Worm (Caenorhabditis elegans): ENCODE measurements around the gene F55C9.11.

F55C9.11 gene

DNA sequence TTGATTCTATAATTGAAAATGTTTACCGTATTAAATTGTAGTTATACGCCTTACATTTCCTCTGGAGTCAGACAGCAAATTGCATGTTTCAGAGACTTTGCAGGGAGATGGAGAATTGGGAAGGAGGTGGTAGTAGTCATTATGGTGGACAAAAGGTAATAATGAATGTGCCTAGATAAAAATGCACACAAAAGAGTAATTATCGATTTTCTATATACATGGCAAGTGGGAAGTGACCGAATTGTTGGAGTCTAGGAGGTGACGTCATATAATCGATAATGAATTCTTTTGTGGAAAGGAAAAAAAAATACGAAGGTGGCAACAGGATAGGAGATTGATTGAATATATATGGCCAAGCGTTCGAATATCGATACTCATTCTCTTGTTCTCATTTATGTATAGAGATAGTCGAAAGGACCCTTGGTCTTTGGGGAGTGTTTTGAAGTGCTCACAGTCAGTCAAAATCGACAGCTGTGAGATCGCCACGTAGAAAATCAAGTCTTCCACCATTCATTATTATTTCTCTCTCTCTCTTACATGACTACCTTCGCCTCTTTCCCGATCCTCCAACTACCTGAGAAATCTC is 5.8 kb downstream of the F55C9.11 start, which contains the start of the genes fbxb-63 and fbxb-61:
Gene fbxb-63 (minus strand): TSS at position 142 of the 586 bp plus-strand sequence.
Gene fbxb-61 (plus strand): TSS at position 536 of the 586 bp plus-strand sequence.
- TF ChIP-seq ceh-16 (tag; optimal IDR thresholded peaks at IDR 0.05) = no peak
- no peak for TF ChIP-seq nhr-11 (tag; optimal IDR thresholded peaks at IDR 0.05)
- TF ChIP-seq fos-1 (tag; optimal IDR thresholded peaks at IDR 0.05) = no peak
- no peak for TF ChIP-seq lsy-12 (tag; optimal IDR thresholded peaks at IDR 0.05)
- TF ChIP-seq nhr-25 (tag; optimal IDR thresholded peaks at IDR 0.05) = no peak
- TF ChIP-seq mml-1 (tag; optimal IDR thresholded peaks at IDR 0.05) = no peak
- no peak for TF ChIP-seq nhr-76 (tag; optimal IDR thresholded peaks at IDR 0.05)
- TF ChIP-seq nhr-237 (tag; optimal IDR thresholded peaks at IDR 0.05) = no peak
- TF ChIP-seq fkh-2 (tag; optimal IDR thresholded peaks at IDR 0.05) = no peak
- TF ChIP-seq lin-39 (tag; optimal IDR thresholded peaks at IDR 0.05) = no peak
- TF ChIP-seq ZK546.5 (tag; optimal IDR thresholded peaks at IDR 0.05) = no peak
- TF ChIP-seq nfya-1 (tag; optimal IDR thresholded peaks at IDR 0.05; ENCODE audit: insufficient read depth) = no peak
- TF ChIP-seq elt-2 (tag; optimal IDR thresholded peaks at IDR 0.05) = no peak
- TF ChIP-seq pha-4 (tag; optimal IDR thresholded peaks at IDR 0.05) = no peak
- no peak for TF ChIP-seq elt-1 (tag; optimal IDR thresholded peaks at IDR 0.05)
- TF ChIP-seq ama-1 (optimal IDR thresholded peaks at IDR 0.05) = no peak
- TF ChIP-seq pqm-1 (tag; optimal IDR thresholded peaks at IDR 0.05) = no peak

DNA sequence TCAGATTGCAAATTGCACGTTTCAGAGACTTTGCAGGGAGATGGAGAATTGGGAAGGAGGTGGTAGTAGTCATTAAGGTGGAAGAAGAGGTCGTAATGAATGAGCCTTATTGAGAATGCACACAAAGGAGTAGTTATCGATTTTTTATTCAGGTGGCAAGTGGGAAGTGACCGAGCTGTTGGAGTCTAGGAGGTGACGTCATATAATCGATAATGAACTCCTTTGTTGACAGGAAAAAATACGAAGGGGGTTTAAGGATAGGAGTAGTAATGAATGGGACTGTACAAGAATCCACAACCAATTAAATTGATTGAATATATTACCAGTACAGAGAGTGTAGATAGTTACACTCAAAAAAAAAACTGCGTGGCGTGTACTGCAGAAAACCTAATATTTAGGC is 7.6 kb downstream of the F55C9.11 start, which contains the start of gene fbxb-62:
Gene fbxb-62 (minus strand): TSS at position 101 of the 400 bp plus-strand sequence.
- TF ChIP-seq nhr-76 (tag; optimal IDR thresholded peaks at IDR 0.05) (no peak), daf-12 (tag; optimal IDR thresholded peaks at IDR 0.05) (no peak), fkh-2 (tag; optimal IDR thresholded peaks at IDR 0.05) (no peak), ama-1 (optimal IDR thresholded peaks at IDR 0.05) (no peak), ceh-28 (tag; optimal IDR thresholded peaks at IDR 0.05) (no peak), mdl-1 (tag; optimal IDR thresholded peaks at IDR 0.05) (no peak), unc-39 (tag; optimal IDR thresholded peaks at IDR 0.05) (no peak), nhr-67 (tag; optimal IDR thresholded peaks at IDR 0.05) (no peak), ztf-4 (tag; optimal IDR thresholded peaks at IDR 0.05) (no peak)

DNA sequence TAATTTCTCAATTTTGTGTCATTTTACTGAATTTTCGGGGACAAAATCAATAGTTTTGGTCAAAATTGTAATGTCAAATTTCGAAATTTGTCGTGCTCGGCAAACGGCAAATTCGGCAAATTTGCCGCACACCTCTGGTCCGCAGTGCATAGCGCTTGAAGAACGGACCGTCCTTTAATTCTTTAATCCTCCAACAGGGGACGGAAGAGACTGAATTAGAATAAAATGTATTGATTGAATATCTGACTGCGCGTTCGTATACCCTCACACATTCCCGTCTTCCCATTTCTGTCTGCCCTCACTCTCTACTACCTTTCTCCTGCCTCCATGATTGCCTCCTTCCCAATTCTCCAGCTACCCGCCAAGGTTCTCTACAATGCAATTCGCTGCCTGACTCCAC is 10.2 kb downstream of the F55C9.11 start, which contains the start of gene F55C9.14:
Gene F55C9.14 (plus strand): TSS at position 301 of the 400 bp plus-strand sequence.
- no peak for TF ChIP-seq eor-1 (tag; optimal IDR thresholded peaks at IDR 0.05)
- TF ChIP-seq nhr-77 (tag; optimal IDR thresholded peaks at IDR 0.05) = no peak
- TF ChIP-seq lin-15B (tag; optimal IDR thresholded peaks at IDR 0.05) = no peak
- no peak for TF ChIP-seq fkh-10 (GFP tag; optimal IDR thresholded peaks at IDR 0.05)
- TF ChIP-seq nfya-1 (tag; optimal IDR thresholded peaks at IDR 0.05; ENCODE audit: insufficient read depth) = no peak
- TF ChIP-seq sea-2 (GFP tag; optimal IDR thresholded peaks at IDR 0.05) = no peak
- no peak for TF ChIP-seq ceh-28 (tag; optimal IDR thresholded peaks at IDR 0.05)

DNA sequence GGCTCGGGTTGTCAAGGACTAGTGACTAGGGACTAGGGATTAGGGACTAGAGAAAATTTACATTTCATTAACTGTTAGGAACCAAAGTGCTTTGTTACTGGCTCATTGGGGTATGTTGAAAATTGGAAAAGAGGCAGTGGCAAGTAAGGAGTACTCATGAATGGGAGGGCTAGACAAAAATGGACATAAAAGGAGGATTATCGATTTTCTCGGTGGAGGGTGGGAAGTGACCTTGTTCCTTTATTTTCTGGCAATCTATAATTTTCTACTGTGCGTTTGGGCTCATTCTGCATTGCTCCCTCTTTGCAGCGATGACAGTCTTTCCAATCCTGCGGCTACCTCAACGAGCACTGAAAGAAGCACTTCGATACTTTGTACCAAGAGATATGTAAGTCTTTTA is 12.0 kb downstream of the F55C9.11 start, which contains the start of gene fbxb-60:
Gene fbxb-60 (plus strand): TSS at position 301 of the 400 bp plus-strand sequence.
- no peak for TF ChIP-seq aly-2 (tag; optimal IDR thresholded peaks at IDR 0.05)
- no peak for TF ChIP-seq nhr-67 (tag; optimal IDR thresholded peaks at IDR 0.05)
- TF ChIP-seq snpc-4 (tag; optimal IDR thresholded peaks at IDR 0.05) = no peak
- TF ChIP-seq ZK546.5 (tag; optimal IDR thresholded peaks at IDR 0.05) = no peak
- TF ChIP-seq nhr-77 (tag; optimal IDR thresholded peaks at IDR 0.05) = no peak
- no peak for TF ChIP-seq elt-3 (tag; optimal IDR thresholded peaks at IDR 0.05)
- no peak for TF ChIP-seq nhr-12 (tag; optimal IDR thresholded peaks at IDR 0.05)
- no peak for TF ChIP-seq ceh-28 (tag; optimal IDR thresholded peaks at IDR 0.05)
- no peak for TF ChIP-seq ceh-16 (tag; optimal IDR thresholded peaks at IDR 0.05)
- TF ChIP-seq fkh-2 (tag; optimal IDR thresholded peaks at IDR 0.05) = no peak
- TF ChIP-seq nhr-43 (tag; optimal IDR thresholded peaks at IDR 0.05; ENCODE audit: poor library complexity, severe bottlenecking) = no peak
- TF ChIP-seq skn-1 (tag; optimal IDR thresholded peaks at IDR 0.05) = no peak
- TF ChIP-seq nhr-23 (tag; optimal IDR thresholded peaks at IDR 0.05) = no peak
- TF ChIP-seq zag-1 (tag; optimal IDR thresholded peaks at IDR 0.05) = no peak
